Worm (Caenorhabditis elegans): Measurements from ENCODE around the gene immt-2.
A peak's percentile ranks its signal among the peaks of the same experiment; 100 is the strongest.

immt-2 gene

DNA sequence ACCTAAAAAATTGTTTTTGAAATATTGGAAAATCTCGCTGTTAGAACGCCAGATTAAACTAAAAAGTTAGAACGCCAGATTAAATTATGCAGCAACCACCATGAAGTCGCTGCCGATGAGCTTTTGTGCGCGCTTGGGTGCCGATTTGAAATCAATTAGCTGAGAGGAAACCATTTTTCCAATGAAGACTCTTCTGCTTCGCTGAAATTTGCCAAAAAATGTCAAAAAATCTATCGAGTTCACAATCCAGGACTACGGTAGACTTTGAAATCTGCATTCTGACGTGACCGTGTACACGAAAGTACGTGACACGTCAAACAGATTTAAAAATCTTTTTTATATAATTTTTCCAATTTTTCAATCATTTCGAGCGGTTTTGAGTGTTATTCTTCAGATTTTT, at the start of gene immt-2:
immt-2 (plus strand) TSS at position 301 of the 400 bp plus-strand sequence.
- TF ChIP-seq nhr-80 (tag; optimal IDR thresholded peaks at IDR 0.05) = no peak
- no peak for TF ChIP-seq ekl-4 (GFP tag; IDR thresholded peaks at IDR 0.05)
- TF ChIP-seq aptf-3 (GFP tag; IDR thresholded peaks at IDR 0.05) = no peak
- TF ChIP-seq lsl-1 (GFP tag; optimal IDR thresholded peaks at IDR 0.05) = peak; percentile 85
- TF ChIP-seq ztf-18 (tag; optimal IDR thresholded peaks at IDR 0.05) = peak; percentile 17
- TF ChIP-seq snpc-1.1 (tag; optimal IDR thresholded peaks at IDR 0.05; ENCODE audit: insufficient read depth) = no peak
- TF ChIP-seq rec-8 (tag; optimal IDR thresholded peaks at IDR 0.05) = no peak
- TF ChIP-seq snpc-4 (GFP tag; optimal IDR thresholded peaks at IDR 0.05) = no peak
- peak in 1 of 4 experiments; percentile 28 for TF ChIP-seq snpc-4 (tag; optimal IDR thresholded peaks at IDR 0.05)
- no peak for TF ChIP-seq mxl-1 (tag; optimal IDR thresholded peaks at IDR 0.05)

DNA sequence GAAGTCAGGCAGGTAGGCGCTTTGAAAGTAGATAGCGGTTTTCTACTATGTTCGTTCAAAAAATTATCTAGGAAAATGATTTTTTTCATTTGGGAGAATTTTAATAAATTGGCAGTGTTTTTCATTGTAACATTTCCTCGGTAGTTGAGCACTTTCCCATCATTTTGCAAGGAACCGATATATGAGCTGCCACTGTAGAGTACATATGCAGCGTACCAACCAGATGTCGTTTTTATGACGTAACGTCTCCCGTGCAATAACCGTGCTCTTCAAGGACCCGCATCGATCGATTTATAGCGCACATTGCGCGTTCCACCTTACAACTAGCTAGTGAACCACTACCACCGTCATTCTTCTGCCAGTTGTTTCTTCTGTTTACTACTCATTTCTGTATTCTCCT, 46.9 kb upstream of the immt-2 start, which contains the start of gene T25E12.6:
T25E12.6 (plus strand) TSS at position 301 of the 400 bp plus-strand sequence.
- no peak for TF ChIP-seq efl-1 (GFP tag; optimal IDR thresholded peaks at IDR 0.05)
- no peak for TF ChIP-seq ztf-3 (GFP tag; optimal IDR thresholded peaks at IDR 0.05)
- TF ChIP-seq ceh-91 (GFP tag; IDR thresholded peaks at IDR 0.05) = no peak
- TF ChIP-seq Y95B8A.8 (GFP tag; IDR thresholded peaks at IDR 0.05) = no peak
- no peak for TF ChIP-seq atf-7 (tag; optimal IDR thresholded peaks at IDR 0.05)
- no peak for TF ChIP-seq nhr-27 (tag; optimal IDR thresholded peaks at IDR 0.05)
- TF ChIP-seq lin-40 (tag; optimal IDR thresholded peaks at IDR 0.05) = no peak
- TF ChIP-seq F52B5.7 (tag; optimal IDR thresholded peaks at IDR 0.05) = no peak
- TF ChIP-seq hrde-1 (tag; optimal IDR thresholded peaks at IDR 0.05; ENCODE audit: borderline replicate concordance) = no peak
- no peak for TF ChIP-seq madf-10 (tag; optimal IDR thresholded peaks at IDR 0.05)
- TF ChIP-seq Y56A3A.18 (GFP tag; IDR thresholded peaks at IDR 0.05) = no peak
- TF ChIP-seq T26A5.8 (tag; optimal IDR thresholded peaks at IDR 0.05) = no peak
- TF ChIP-seq snpc-1.3 (tag; optimal IDR thresholded peaks at IDR 0.05; ENCODE audit: insufficient read depth) = no peak
- TF ChIP-seq hlh-12 (tag; optimal IDR thresholded peaks at IDR 0.05) = no peak

DNA sequence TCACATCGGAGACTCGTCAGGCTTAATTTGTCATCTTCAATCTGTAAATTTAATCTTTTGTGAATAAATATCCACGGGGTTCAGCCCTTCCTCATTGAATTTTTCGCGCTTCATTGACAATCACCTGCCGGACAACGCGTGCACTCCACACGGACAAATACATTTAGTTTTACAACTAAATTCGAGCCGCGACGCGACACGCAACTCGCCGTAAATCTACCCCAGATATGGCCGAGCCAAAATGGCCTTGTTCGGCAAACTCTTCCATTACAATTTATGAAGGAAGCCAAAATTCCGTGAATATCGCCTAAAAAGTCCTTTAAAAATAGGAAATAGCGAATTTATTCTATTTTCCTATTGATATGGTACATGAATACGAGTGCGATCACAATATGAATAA, 44.3 kb upstream of the immt-2 start:
- TF ChIP-seq ZK185.1 (tag; optimal IDR thresholded peaks at IDR 0.05; ENCODE audit: poor library complexity, severe bottlenecking) (no peak), mel-28 (tag; optimal IDR thresholded peaks at IDR 0.05; ENCODE audit: borderline replicate concordance) (no peak), sea-2 (GFP tag; IDR thresholded peaks at IDR 0.05) (no peak), hlh-12 (tag; optimal IDR thresholded peaks at IDR 0.05) (no peak), lin-40 (tag; optimal IDR thresholded peaks at IDR 0.05) (no peak), unc-130 (GFP tag; optimal IDR thresholded peaks at IDR 0.05) (peak; percentile 27), ztf-3 (GFP tag; optimal IDR thresholded peaks at IDR 0.05) (no peak), F52B5.7 (tag; optimal IDR thresholded peaks at IDR 0.05) (peak; percentile 39), F55B11.4 (tag; optimal IDR thresholded peaks at IDR 0.05; ENCODE audit: borderline replicate concordance, insufficient read depth) (no peak), mes-4 (tag; optimal IDR thresholded peaks at IDR 0.05) (no peak), atf-7 (tag; optimal IDR thresholded peaks at IDR 0.05) (no peak), nhr-27 (tag; optimal IDR thresholded peaks at IDR 0.05) (no peak), ztf-25 (GFP tag; IDR thresholded peaks at IDR 0.05) (0 out of 2 replicates have a peak, but pooled peaks have one; percentile 11), F39B2.1 (GFP tag; IDR thresholded peaks at IDR 0.05) (no peak), nhr-90 (tag; optimal IDR thresholded peaks at IDR 0.05) (no peak), ztf-18 (tag; optimal IDR thresholded peaks at IDR 0.05) (no peak), pha-4 (tag; optimal IDR thresholded peaks at IDR 0.05) (no peak), K12H6.12 (tag; optimal IDR thresholded peaks at IDR 0.05) (no peak), zfh-2 (GFP tag; conservative IDR thresholded peaks at IDR 0.05) (no peak), unc-62 (GFP tag; optimal IDR thresholded peaks at IDR 0.05) (no peak), lin-54 (GFP tag; optimal IDR thresholded peaks at IDR 0.05) (peak; percentile 38), let-607 (tag; optimal IDR thresholded peaks at IDR 0.05) (no peak), C06A6.2 (GFP tag; conservative IDR thresholded peaks at IDR 0.05) (no peak), akir-1 (GFP tag; optimal IDR thresholded peaks at IDR 0.05) (no peak), F57A8.1 (GFP tag; optimal IDR thresholded peaks at IDR 0.05) (no peak), cebp-1 (GFP tag; IDR thresholded peaks at IDR 0.05) (no peak), cebp-1 (tag; optimal IDR thresholded peaks at IDR 0.05) (no peak), B0019.2 (GFP tag; conservative IDR thresholded peaks at IDR 0.05) (no peak; the same call in 1 of the 2 replicates)
